Worm (Caenorhabditis elegans) whole organism, late embryonic: Measurements from ENCODE around the gene F14H8.5.

Source experiments
- K09A11.1 ChIP-seq: sonication (generic microtip); optimal IDR thresholded peaks from 2 replicates; lab custom pipeline; 2017; ENCODE audit warnings: antibody characterized with exemption, mild to moderate bottlenecking, missing genetic modification characterization, missing compliant biosample characterization; ENCODE audit not compliant: insufficient read depth
- ahr-1 ChIP-seq: sonication (generic microtip); optimal IDR thresholded peaks from 2 replicates; lab custom pipeline; 2016; ENCODE audit warnings: missing genetic modification characterization, missing compliant biosample characterization
- elt-4 ChIP-seq: sonication (generic microtip); optimal IDR thresholded peaks from 2 replicates; lab custom pipeline; 2016; ENCODE audit warnings: missing genetic modification characterization, missing compliant biosample characterization
- fax-1 ChIP-seq: sonication (generic microtip); optimal IDR thresholded peaks from 2 replicates; lab custom pipeline; 2016; ENCODE audit warnings: missing genotype, missing genetic modification characterization, missing compliant biosample characterization
- lin-11 ChIP-seq: fragments of 200-800 bp; sonication (Bioruptor generic); optimal IDR thresholded peaks from 2 replicates; lab custom pipeline; 2018; ENCODE audit warnings: mild to moderate bottlenecking, missing genetic modification characterization, missing compliant biosample characterization
- mec-3 ChIP-seq: sonication (generic microtip); optimal IDR thresholded peaks from 2 replicates; lab custom pipeline; 2016; ENCODE audit warnings: borderline replicate concordance, missing genetic modification characterization, missing compliant biosample characterization
- nfya-1 ChIP-seq: sonication (generic microtip); optimal IDR thresholded peaks from 2 replicates; lab custom pipeline; 2017; ENCODE audit warnings: missing genetic modification characterization, mild to moderate bottlenecking, missing compliant biosample characterization, antibody characterized with exemption, moderate library complexity
- pqm-1 ChIP-seq: sonication (generic microtip); optimal IDR thresholded peaks from 2 replicates; lab custom pipeline; 2016; ENCODE audit warnings: missing genetic modification characterization, missing compliant biosample characterization
- sox-2 ChIP-seq: fragments of 200-800 bp; sonication (Bioruptor generic); IDR thresholded peaks from 2 replicates; pipeline ENCODE4 v1.3.6; 2022; ENCODE audit warnings: missing genetic modification reagents, missing genetic modification characterization, missing compliant biosample characterization
- tbx-2 ChIP-seq: sonication (generic microtip); optimal IDR thresholded peaks from 2 replicates; lab custom pipeline; 2016; ENCODE audit warnings: missing genetic modification characterization, missing compliant biosample characterization

DNA sequence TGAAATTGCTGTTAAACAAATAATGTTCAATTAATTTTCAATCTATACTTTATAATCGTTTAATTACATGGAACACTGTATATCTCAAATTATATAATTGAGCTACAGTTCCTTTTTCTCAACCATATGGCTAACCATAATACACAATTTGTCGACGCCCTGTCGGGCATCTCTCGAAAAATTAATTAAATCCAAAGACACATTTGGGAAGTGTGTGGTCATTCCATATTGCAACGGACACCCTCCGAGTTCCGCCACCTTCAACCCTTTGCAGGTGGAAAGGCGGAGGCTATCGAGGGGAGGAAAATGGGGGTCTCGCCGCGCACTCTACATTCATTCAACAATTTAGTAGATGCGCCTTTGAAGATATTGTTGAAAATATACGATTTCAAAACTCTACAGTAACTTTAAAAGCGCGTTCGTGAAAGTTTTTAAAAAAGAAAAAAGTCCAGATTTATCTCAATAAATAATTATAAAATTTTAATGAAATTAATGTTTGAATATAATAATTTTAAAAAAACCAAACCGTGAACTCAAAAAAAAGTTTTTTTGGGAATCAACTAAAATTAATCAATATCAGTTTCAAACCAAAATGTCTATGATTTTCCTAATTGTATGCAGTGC is 8.2 kb downstream of the F14H8.5 start, which contains the start of gene F14H8.8:
- TF ChIP-seq sox-2 (no peak), tbx-2 (no peak), K09A11.1 (tag; lab: Kevin White, UChicago) (no peak), ahr-1 (tag; lab: Kevin White, UChicago) (no peak), lin-11 (tag; lab: Kevin White, UChicago) (no peak), mec-3 (tag; lab: Kevin White, UChicago) (no peak), pqm-1 (tag; lab: Kevin White, UChicago) (no peak), nfya-1 (tag; lab: Kevin White, UChicago) (no peak), elt-4 (tag; lab: Kevin White, UChicago) (no peak), fax-1 (tag; lab: Kevin White, UChicago) (no peak)
